Fruit fly (Drosophila melanogaster) whole organism, embryonic: ENCODE data around the gene eIF4E6.

ENCODE experiments used
- Atf6 ChIP-seq: fragments of 200-800 bp; sonication (Bioruptor generic); IDR thresholded peaks from 2 replicates; pipeline ENCODE4 v1.3.6; 2022; ENCODE audit warnings: missing biosample characterization, missing genetic modification characterization
- BtbVII ChIP-seq: fragments of 200-800 bp; sonication (Bioruptor generic); optimal IDR thresholded peaks from 3 replicates; lab custom pipeline; 2017; ENCODE audit warnings: missing biosample characterization, mild to moderate bottlenecking, missing genetic modification characterization
- CG10209 ChIP-seq: fragments of 200-800 bp; sonication (Bioruptor generic); optimal IDR thresholded peaks from 3 replicates; lab custom pipeline; 2017; ENCODE audit warnings: missing biosample characterization, mild to moderate bottlenecking, missing genetic modification characterization, missing genetic modification reagents
- CG10654 ChIP-seq: fragments of 200-800 bp; sonication (Bioruptor generic); optimal IDR thresholded peaks from 2 replicates; lab custom pipeline; 2016; ENCODE audit warnings: missing biosample characterization, missing genetic modification characterization
- CG13424 ChIP-seq: fragments of 200-800 bp; sonication (Bioruptor generic); optimal IDR thresholded peaks from 2 replicates; lab custom pipeline; 2019; ENCODE audit warnings: missing biosample characterization, mild to moderate bottlenecking, missing genetic modification characterization, moderate library complexity
- CG15601 ChIP-seq: fragments of 200-800 bp; sonication (Bioruptor generic); optimal IDR thresholded peaks from 3 replicates; lab custom pipeline; 2019; ENCODE audit warnings: missing biosample characterization, mild to moderate bottlenecking, missing genetic modification characterization, moderate library complexity
- CG16813 ChIP-seq: fragments of 200-800 bp; sonication (Bioruptor generic); IDR thresholded peaks from 3 replicates; pipeline ENCODE4 v1.3.6; 2022; ENCODE audit warnings: missing biosample characterization, missing genetic modification characterization; ENCODE audit not compliant: partially characterized antibody
- CG18262 ChIP-seq: fragments of 200-800 bp; optimal IDR thresholded peaks from 3 replicates; lab custom pipeline; 2019; ENCODE audit warnings: missing biosample characterization, mild to moderate bottlenecking, missing genetic modification characterization, moderate library complexity
- CG2116 ChIP-seq: fragments of 200-800 bp; sonication (Bioruptor generic); optimal IDR thresholded peaks from 3 replicates; lab custom pipeline; 2018; ENCODE audit warnings: missing biosample characterization, mild to moderate bottlenecking, missing genetic modification characterization
- CG2678 ChIP-seq: fragments of 200-800 bp; sonication (Bioruptor generic); optimal IDR thresholded peaks from 3 replicates; lab custom pipeline; 2019; ENCODE audit warnings: missing biosample characterization, mild to moderate bottlenecking, missing genetic modification characterization, moderate library complexity
- CG30431 ChIP-seq: fragments of 200-800 bp; sonication (Bioruptor generic); optimal IDR thresholded peaks from 2 replicates; lab custom pipeline; 2017; ENCODE audit warnings: missing biosample characterization, missing genetic modification characterization
- CG4360 ChIP-seq: fragments of 200-800 bp; sonication (Bioruptor generic); IDR thresholded peaks from 2 replicates; pipeline ENCODE4 v1.3.6; 2022; ENCODE audit warnings: missing biosample characterization, missing genetic modification characterization
- CG5953 ChIP-seq: fragments of 200-800 bp; sonication (Bioruptor generic); IDR thresholded peaks from 2 replicates; pipeline ENCODE4 v1.3.6; 2022; ENCODE audit warnings: missing biosample characterization, missing genetic modification characterization
- CG7372 ChIP-seq: fragments of 200-800 bp; sonication (Bioruptor generic); IDR thresholded peaks from 2 replicates; pipeline ENCODE4 v1.3.6; 2022; ENCODE audit warnings: missing biosample characterization, missing genetic modification characterization
- CG7556 ChIP-seq: fragments of 200-800 bp; sonication (Bioruptor generic); optimal IDR thresholded peaks from 2 replicates; lab custom pipeline; 2017; ENCODE audit warnings: missing biosample characterization, mild to moderate bottlenecking, missing genetic modification characterization
- CG8089 ChIP-seq: fragments of 200-800 bp; sonication (Bioruptor generic); optimal IDR thresholded peaks from 3 replicates; lab custom pipeline; 2016; ENCODE audit warnings: missing biosample characterization, missing genetic modification characterization
- CG9727 ChIP-seq: fragments of 200-800 bp; sonication (Bioruptor generic); optimal IDR thresholded peaks from 3 replicates; lab custom pipeline; 2017; ENCODE audit warnings: missing biosample characterization, mild to moderate bottlenecking, missing genetic modification characterization
- D19B ChIP-seq: fragments of 200-800 bp; sonication (Bioruptor generic); optimal IDR thresholded peaks from 2 replicates; lab custom pipeline; 2017; ENCODE audit warnings: missing biosample characterization, mild to moderate bottlenecking, missing genetic modification characterization
- Dad ChIP-seq: fragments of 200-800 bp; sonication (Bioruptor generic); optimal IDR thresholded peaks from 3 replicates; lab custom pipeline; 2016; ENCODE audit warnings: missing biosample characterization, missing genetic modification characterization
- Dip2 ChIP-seq: fragments of 200-800 bp; sonication (Bioruptor generic); IDR thresholded peaks from 2 replicates; pipeline ENCODE4 v1.3.6; 2022; ENCODE audit warnings: missing biosample characterization, missing genetic modification characterization
- Fer2 ChIP-seq: fragments of 200-800 bp; sonication (Bioruptor generic); optimal IDR thresholded peaks from 2 replicates; lab custom pipeline; 2018; ENCODE audit warnings: missing biosample characterization, mild to moderate bottlenecking, missing genetic modification characterization, moderate library complexity
- GATAe ChIP-seq: fragments of 200-800 bp; sonication (Bioruptor generic); conservative IDR thresholded peaks from 2 replicates; pipeline ENCODE4 v1.3.6; 2022; ENCODE audit warnings: missing biosample characterization, missing genetic modification characterization
- H2.0 ChIP-seq: fragments of 200-800 bp; sonication (Bioruptor generic); IDR thresholded peaks from 2 replicates; pipeline ENCODE4 v1.3.6; 2022; ENCODE audit warnings: missing biosample characterization, missing genetic modification characterization
- Jarid2 ChIP-seq: fragments of 200-800 bp; sonication (Bioruptor generic); optimal IDR thresholded peaks from 3 replicates; lab custom pipeline; 2017; ENCODE audit warnings: mild to moderate bottlenecking, missing biosample characterization, missing genetic modification reagents, missing genetic modification characterization
- Myb ChIP-seq: fragments of 200-800 bp; sonication (Bioruptor generic); optimal IDR thresholded peaks from 2 replicates; lab custom pipeline; 2016; ENCODE audit warnings: missing biosample characterization, missing genetic modification characterization
- NC2α ChIP-seq: fragments of 200-800 bp; sonication (Bioruptor generic); optimal IDR thresholded peaks from 2 replicates; lab custom pipeline; 2016; ENCODE audit warnings: missing biosample characterization, missing genetic modification characterization
- PHDP ChIP-seq: fragments of 200-800 bp; sonication (Bioruptor generic); optimal IDR thresholded peaks from 3 replicates; lab custom pipeline; 2018; ENCODE audit warnings: missing biosample characterization, mild to moderate bottlenecking, missing genetic modification characterization, moderate library complexity
- Sox102F ChIP-seq: fragments of 200-800 bp; sonication (Bioruptor generic); optimal IDR thresholded peaks from 2 replicates; lab custom pipeline; 2018; ENCODE audit warnings: missing biosample characterization, mild to moderate bottlenecking, missing genetic modification characterization, moderate library complexity
- bsh ChIP-seq, 2 experiments: fragments of 200-800 bp; sonication (Bioruptor generic); optimal IDR thresholded peaks; 2 replicates each; lab custom pipeline; 2017 to 2018; ENCODE audit warnings: mild to moderate bottlenecking in 2 of 2, missing biosample characterization in 2 of 2, missing genetic modification characterization in 2 of 2, moderate library complexity in 1 of 2
- caup ChIP-seq: fragments of 200-800 bp; sonication (Bioruptor generic); optimal IDR thresholded peaks from 3 replicates; lab custom pipeline; 2017; ENCODE audit warnings: missing biosample characterization, mild to moderate bottlenecking, missing genetic modification characterization, moderate library complexity; ENCODE audit not compliant: severe bottlenecking
- corto ChIP-seq: fragments of 200-800 bp; sonication (Bioruptor generic); optimal IDR thresholded peaks from 2 replicates; lab custom pipeline; 2016; ENCODE audit warnings: missing biosample characterization, mild to moderate bottlenecking, missing genetic modification characterization, moderate library complexity
- exex ChIP-seq: fragments of 200-800 bp; sonication (Bioruptor generic); optimal IDR thresholded peaks from 4 replicates; lab custom pipeline; 2018; ENCODE audit warnings: missing biosample characterization, mild to moderate bottlenecking, missing genetic modification characterization, moderate library complexity
- gcm ChIP-seq: fragments of 200-800 bp; sonication (Bioruptor generic); optimal IDR thresholded peaks from 2 replicates; lab custom pipeline; 2019; ENCODE audit warnings: missing biosample characterization, mild to moderate bottlenecking, missing genetic modification characterization, moderate library complexity
- grn ChIP-seq: fragments of 200-800 bp; sonication (Bioruptor generic); optimal IDR thresholded peaks from 3 replicates; lab custom pipeline; 2017; ENCODE audit warnings: missing biosample characterization, missing genetic modification characterization
- ham ChIP-seq: fragments of 200-800 bp; sonication (Bioruptor generic); IDR thresholded peaks from 2 replicates; pipeline ENCODE4 v1.3.6; 2022; ENCODE audit warnings: missing biosample characterization, missing genetic modification characterization
- hbn ChIP-seq: fragments of 200-800 bp; sonication (Bioruptor generic); IDR thresholded peaks from 2 replicates; pipeline ENCODE4 v1.3.6; 2022; ENCODE audit warnings: missing biosample characterization, missing genetic modification characterization; ENCODE audit not compliant: partially characterized antibody
- jumu ChIP-seq: fragments of 200-800 bp; sonication (Bioruptor generic); optimal IDR thresholded peaks from 3 replicates; lab custom pipeline; 2016; ENCODE audit warnings: missing biosample characterization, missing genetic modification characterization
- klu ChIP-seq: fragments of 200-800 bp; sonication (Bioruptor generic); IDR thresholded peaks from 2 replicates; pipeline ENCODE4 v1.3.6; 2022; ENCODE audit warnings: missing biosample characterization, missing genetic modification characterization
- nerfin-1 ChIP-seq: fragments of 200-800 bp; sonication (Bioruptor generic); optimal IDR thresholded peaks from 3 replicates; lab custom pipeline; 2019; ENCODE audit warnings: missing biosample characterization, mild to moderate bottlenecking, missing genetic modification characterization, moderate library complexity
- pita ChIP-seq: fragments of 200-800 bp; sonication (Bioruptor generic); optimal IDR thresholded peaks from 2 replicates; lab custom pipeline; 2017; ENCODE audit warnings: missing biosample characterization, mild to moderate bottlenecking, missing genetic modification characterization
- rib ChIP-seq: fragments of 200-800 bp; sonication (Bioruptor generic); IDR thresholded peaks from 2 replicates; pipeline ENCODE4 v1.3.6; 2022; ENCODE audit warnings: missing biosample characterization, missing genetic modification characterization
- row ChIP-seq: fragments of 200-800 bp; sonication (Bioruptor generic); IDR thresholded peaks from 3 replicates; pipeline ENCODE4 v1.3.6; 2022; ENCODE audit warnings: missing biosample characterization, missing genetic modification characterization
- salm ChIP-seq: fragments of 200-800 bp; sonication (Bioruptor generic); optimal IDR thresholded peaks from 2 replicates; lab custom pipeline; 2018; ENCODE audit warnings: missing biosample characterization, mild to moderate bottlenecking, missing genetic modification characterization
- schlank ChIP-seq: fragments of 200-800 bp; sonication (Bioruptor generic); optimal IDR thresholded peaks from 2 replicates; lab custom pipeline; 2018; ENCODE audit warnings: missing biosample characterization, mild to moderate bottlenecking, missing genetic modification characterization
- sd ChIP-seq: fragments of 200-800 bp; sonication (Bioruptor generic); optimal IDR thresholded peaks from 3 replicates; lab custom pipeline; 2018; ENCODE audit warnings: missing biosample characterization, mild to moderate bottlenecking, missing genetic modification characterization, moderate library complexity
- tap ChIP-seq: fragments of 200-800 bp; optimal IDR thresholded peaks from 3 replicates; lab custom pipeline; 2019; ENCODE audit warnings: missing biosample characterization, mild to moderate bottlenecking, missing genetic modification characterization, moderate library complexity
- trem ChIP-seq: fragments of 200-800 bp; optimal IDR thresholded peaks from 3 replicates; lab custom pipeline; 2019; ENCODE audit warnings: missing biosample characterization, mild to moderate bottlenecking, missing genetic modification characterization, moderate library complexity
- vfl ChIP-seq: fragments of 200-800 bp; sonication (Bioruptor generic); optimal IDR thresholded peaks from 2 replicates; lab custom pipeline; 2016; ENCODE audit warnings: missing biosample characterization, missing genetic modification characterization
- vvl ChIP-seq: fragments of 200-800 bp; sonication (Bioruptor generic); IDR thresholded peaks from 2 replicates; pipeline ENCODE4 v1.3.6; 2022; ENCODE audit warnings: missing biosample characterization, missing genetic modification characterization
- wek ChIP-seq: fragments of 200-800 bp; sonication (Bioruptor generic); optimal IDR thresholded peaks from 3 replicates; lab custom pipeline; 2018; ENCODE audit warnings: missing biosample characterization, mild to moderate bottlenecking, missing genetic modification characterization, moderate library complexity
- zen2 ChIP-seq: fragments of 200-800 bp; sonication (Bioruptor generic); IDR thresholded peaks from 3 replicates; pipeline ENCODE4 v1.3.6; 2022; ENCODE audit warnings: missing biosample characterization, missing genetic modification characterization; ENCODE audit not compliant: partially characterized antibody

Gene eIF4E6

dm6 chr3R:29055710-29056109, 28.7 kb upstream of the eIF4E6 start, which contains the start of gene Sirt7 (continued):
- TF ChIP-seq Atf6 (GFP tag; lab: Robert Waterston, UW), result no peak
- TF ChIP-seq D19B (GFP tag; lab: Kevin White, UChicago), result no peak
- TF ChIP-seq CG10654, result no peak
- TF ChIP-seq corto (GFP tag; lab: Kevin White, UChicago), result no peak
- TF ChIP-seq CG15601 (tag; lab: Kevin White, UChicago), result no peak
- TF ChIP-seq wek (GFP tag; lab: Kevin White, UChicago), result no peak
- no peak for TF ChIP-seq gcm (GFP tag; lab: Kevin White, UChicago)
- peak; percentile 19 for TF ChIP-seq exex
- TF ChIP-seq Jarid2, result no peak
- no peak for TF ChIP-seq CG5953 (GFP tag; lab: Robert Waterston, UW)
- no peak for TF ChIP-seq sd (tag; lab: Kevin White, UChicago)
- no peak for TF ChIP-seq CG13424 (tag; lab: Kevin White, UChicago)
- TF ChIP-seq CG9727, result no peak
- TF ChIP-seq trem, result peak; percentile 30
- no peak for TF ChIP-seq GATAe (GFP tag; lab: Robert Waterston, UW)
- no peak for TF ChIP-seq Dip2 (GFP tag; lab: Robert Waterston, UW)
- peak in 1 of 2 experiments; percentile 79 for TF ChIP-seq bsh (GFP tag; optimal IDR thresholded peaks at IDR 0.05; lab: Kevin White, UChicago)
- TF ChIP-seq grn (GFP tag; lab: Kevin White, UChicago), result no peak
- TF ChIP-seq Sox102F, result no peak
- TF ChIP-seq klu (GFP tag; lab: Robert Waterston, UW), result no peak
- no peak for TF ChIP-seq nerfin-1 (tag; lab: Kevin White, UChicago)
- no peak for TF ChIP-seq CG7556 (GFP tag; lab: Kevin White, UChicago)
- peak; percentile 55; the same call in 2 of the 3 replicates for TF ChIP-seq row (GFP tag; lab: Robert Waterston, UW)
- TF ChIP-seq Fer2 (tag; lab: Kevin White, UChicago), result no peak
- peak; percentile 96 for TF ChIP-seq hbn (GFP tag; lab: Robert Waterston, UW)
- no peak for TF ChIP-seq CG7372
- TF ChIP-seq CG16813, result peak; percentile 92
- no peak for TF ChIP-seq pita (GFP tag; lab: Kevin White, UChicago)
- no peak for TF ChIP-seq tap
- TF ChIP-seq CG10209, result no peak
- peak; percentile 30 for TF ChIP-seq Myb (GFP tag; lab: Kevin White, UChicago)
- TF ChIP-seq CG4360 (GFP tag; lab: Robert Waterston, UW), result no peak
- peak; percentile 81 for TF ChIP-seq CG2116 (GFP tag; lab: Kevin White, UChicago)
- no peak for TF ChIP-seq CG2678 (tag; lab: Kevin White, UChicago)
- no peak for TF ChIP-seq ham (GFP tag; lab: Robert Waterston, UW)
- TF ChIP-seq PHDP (tag; lab: Kevin White, UChicago), result no peak
- peak; percentile 43; the same call in 1 of the 2 replicates for TF ChIP-seq vvl (GFP tag; lab: Robert Waterston, UW)
- no peak for TF ChIP-seq CG8089 (GFP tag; lab: Kevin White, UChicago)
- TF ChIP-seq salm, result no peak
- TF ChIP-seq CG18262 (tag; lab: Kevin White, UChicago), result no peak
- TF ChIP-seq caup (GFP tag; lab: Kevin White, UChicago), result no peak
- TF ChIP-seq zen2 (GFP tag; lab: Robert Waterston, UW), result peak; percentile 97
- TF ChIP-seq schlank (tag; lab: Kevin White, UChicago), result no peak
- no peak for TF ChIP-seq H2.0 (GFP tag; lab: Robert Waterston, UW)
- no peak for TF ChIP-seq CG30431 (GFP tag; lab: Kevin White, UChicago)
- no peak for TF ChIP-seq jumu (GFP tag; lab: Kevin White, UChicago)
- TF ChIP-seq BtbVII (GFP tag; lab: Kevin White, UChicago), result no peak
- no peak for TF ChIP-seq rib (GFP tag; lab: Robert Waterston, UW)
- no peak for TF ChIP-seq vfl (GFP tag; lab: Kevin White, UChicago)
- no peak for TF ChIP-seq NC2α
- TF ChIP-seq Dad, result no peak
